Fruit fly (Drosophila melanogaster) whole organism, embryonic: ENCODE measurements around the gene Ir93a.

Source experiments
- CG11560 ChIP-seq: fragments of 200-800 bp; sonication (Bioruptor generic); IDR thresholded peaks from 3 replicates; pipeline ENCODE4 v1.3.6; 2022; ENCODE audit warnings: missing biosample characterization, missing genetic modification characterization
- CG12219 ChIP-seq: fragments of 200-800 bp; sonication (Bioruptor generic); optimal IDR thresholded peaks from 3 replicates; lab custom pipeline; 2018; ENCODE audit warnings: missing biosample characterization, mild to moderate bottlenecking, missing genetic modification characterization
- CG13424 ChIP-seq: fragments of 200-800 bp; sonication (Bioruptor generic); optimal IDR thresholded peaks from 2 replicates; lab custom pipeline; 2019; ENCODE audit warnings: missing biosample characterization, mild to moderate bottlenecking, missing genetic modification characterization, moderate library complexity
- CG14710 ChIP-seq: fragments of 200-800 bp; sonication (Bioruptor generic); optimal IDR thresholded peaks from 3 replicates; lab custom pipeline; 2019; ENCODE audit warnings: missing biosample characterization, mild to moderate bottlenecking, missing genetic modification characterization, moderate library complexity
- CG2889 ChIP-seq: fragments of 200-800 bp; sonication (Bioruptor generic); IDR thresholded peaks from 3 replicates; pipeline ENCODE4 v1.3.6; 2022; ENCODE audit warnings: missing biosample characterization, missing genetic modification characterization
- CG3163 ChIP-seq: fragments of 200-800 bp; sonication (Bioruptor generic); optimal IDR thresholded peaks from 3 replicates; lab custom pipeline; 2016; ENCODE audit warnings: missing biosample characterization, missing genetic modification characterization
- CG34376 ChIP-seq: fragments of 200-800 bp; sonication (Bioruptor generic); optimal IDR thresholded peaks from 2 replicates; lab custom pipeline; 2018; ENCODE audit warnings: missing biosample characterization, mild to moderate bottlenecking, missing genetic modification characterization
- CG3995 ChIP-seq: fragments of 200-800 bp; sonication (Bioruptor generic); optimal IDR thresholded peaks from 3 replicates; lab custom pipeline; 2016; ENCODE audit warnings: missing biosample characterization, missing genetic modification characterization
- CG5953 ChIP-seq: fragments of 200-800 bp; sonication (Bioruptor generic); IDR thresholded peaks from 2 replicates; pipeline ENCODE4 v1.3.6; 2022; ENCODE audit warnings: missing biosample characterization, missing genetic modification characterization
- CG7839 ChIP-seq: fragments of 200-800 bp; sonication (Bioruptor generic); optimal IDR thresholded peaks from 3 replicates; lab custom pipeline; 2018; ENCODE audit warnings: missing biosample characterization, mild to moderate bottlenecking, missing genetic modification characterization, moderate library complexity
- CG8281 ChIP-seq: fragments of 200-800 bp; sonication (Bioruptor generic); optimal IDR thresholded peaks from 2 replicates; lab custom pipeline; 2018; ENCODE audit warnings: missing biosample characterization, mild to moderate bottlenecking, missing genetic modification characterization, moderate library complexity
- CG8944 ChIP-seq: fragments of 200-800 bp; sonication (Bioruptor generic); optimal IDR thresholded peaks from 3 replicates; lab custom pipeline; 2016; ENCODE audit warnings: missing biosample characterization, missing genetic modification characterization
- Camta ChIP-seq: fragments of 200-800 bp; sonication (Bioruptor generic); optimal IDR thresholded peaks from 2 replicates; lab custom pipeline; 2016; ENCODE audit warnings: missing biosample characterization, missing genetic modification characterization
- CrebB ChIP-seq: fragments of 200-800 bp; sonication (Bioruptor generic); optimal IDR thresholded peaks from 3 replicates; lab custom pipeline; 2018; ENCODE audit warnings: missing biosample characterization, mild to moderate bottlenecking, missing genetic modification characterization
- Dad ChIP-seq: fragments of 200-800 bp; sonication (Bioruptor generic); optimal IDR thresholded peaks from 3 replicates; lab custom pipeline; 2016; ENCODE audit warnings: missing biosample characterization, missing genetic modification characterization
- Dek ChIP-seq: fragments of 200-800 bp; sonication (Bioruptor generic); optimal IDR thresholded peaks from 3 replicates; lab custom pipeline; 2019; ENCODE audit warnings: missing biosample characterization, mild to moderate bottlenecking, missing genetic modification characterization, moderate library complexity
- Dp ChIP-seq: fragments of 200-800 bp; sonication (Bioruptor generic); optimal IDR thresholded peaks from 2 replicates; lab custom pipeline; 2018; ENCODE audit warnings: missing biosample characterization, mild to moderate bottlenecking, missing genetic modification characterization, moderate library complexity
- Dref ChIP-seq: fragments of 200-800 bp; sonication (Bioruptor generic); IDR thresholded peaks from 2 replicates; pipeline ENCODE4 v1.3.6; 2022; ENCODE audit warnings: missing biosample characterization, missing genetic modification characterization
- ERR ChIP-seq: fragments of 200-800 bp; sonication (Bioruptor generic); optimal IDR thresholded peaks from 2 replicates; lab custom pipeline; 2016; ENCODE audit warnings: missing biosample characterization, missing genetic modification characterization
- HLHmδ ChIP-seq: fragments of 200-800 bp; sonication (Bioruptor generic); optimal IDR thresholded peaks from 2 replicates; lab custom pipeline; 2018; ENCODE audit warnings: missing biosample characterization, mild to moderate bottlenecking, missing genetic modification characterization, moderate library complexity
- Hand ChIP-seq: fragments of 200-800 bp; sonication (Bioruptor generic); optimal IDR thresholded peaks from 2 replicates; lab custom pipeline; 2017; ENCODE audit warnings: mild to moderate bottlenecking, missing biosample characterization, missing genetic modification reagents, missing genetic modification characterization
- HmgD ChIP-seq: fragments of 200-800 bp; sonication (Bioruptor generic); optimal IDR thresholded peaks from 3 replicates; lab custom pipeline; 2016; ENCODE audit warnings: missing biosample characterization, missing genetic modification characterization
- Hmr ChIP-seq: fragments of 200-800 bp; sonication (Bioruptor generic); optimal IDR thresholded peaks from 3 replicates; lab custom pipeline; 2017; ENCODE audit warnings: mild to moderate bottlenecking, missing biosample characterization, missing genetic modification reagents, missing genetic modification characterization
- Lim3 ChIP-seq: fragments of 200-800 bp; sonication (Bioruptor generic); IDR thresholded peaks from 2 replicates; pipeline ENCODE4 v1.3.6; 2022; ENCODE audit warnings: missing biosample characterization, missing genetic modification characterization
- Meics ChIP-seq: fragments of 200-800 bp; sonication (Bioruptor generic); optimal IDR thresholded peaks from 2 replicates; lab custom pipeline; 2017; ENCODE audit warnings: missing biosample characterization, mild to moderate bottlenecking, missing genetic modification characterization
- NFAT ChIP-seq: fragments of 200-800 bp; sonication (Bioruptor generic); IDR thresholded peaks from 2 replicates; pipeline ENCODE4 v1.3.6; 2022; ENCODE audit warnings: missing biosample characterization, missing genetic modification characterization
- NK7.1 ChIP-seq: fragments of 200-800 bp; sonication (Bioruptor generic); optimal IDR thresholded peaks from 3 replicates; lab custom pipeline; 2016; ENCODE audit warnings: missing biosample characterization, missing genetic modification characterization
- Neu2 ChIP-seq: fragments of 200-800 bp; sonication (Bioruptor generic); optimal IDR thresholded peaks from 3 replicates; lab custom pipeline; 2016; ENCODE audit warnings: missing biosample characterization, missing genetic modification characterization, borderline replicate concordance
- Nf-YA ChIP-seq: fragments of 200-800 bp; sonication (Bioruptor generic); IDR thresholded peaks from 2 replicates; pipeline ENCODE4 v1.3.6; 2022; ENCODE audit warnings: missing biosample characterization, missing genetic modification characterization
- ap ChIP-seq: fragments of 200-800 bp; sonication (Bioruptor generic); IDR thresholded peaks from 2 replicates; pipeline ENCODE4 v1.3.6; 2022; ENCODE audit warnings: missing biosample characterization, missing genetic modification characterization
- caup ChIP-seq: fragments of 200-800 bp; sonication (Bioruptor generic); optimal IDR thresholded peaks from 3 replicates; lab custom pipeline; 2017; ENCODE audit warnings: missing biosample characterization, mild to moderate bottlenecking, missing genetic modification characterization, moderate library complexity; ENCODE audit not compliant: severe bottlenecking
- chif ChIP-seq, 2 experiments: fragments of 200-800 bp; sonication (Bioruptor generic); optimal IDR thresholded peaks; 3 replicates each; lab custom pipeline; 2016; ENCODE audit warnings: missing biosample characterization in 2 of 2, missing genetic modification characterization in 2 of 2
- crc ChIP-seq: fragments of 200-800 bp; sonication (Bioruptor generic); optimal IDR thresholded peaks from 2 replicates; lab custom pipeline; 2016; ENCODE audit warnings: missing biosample characterization, missing genetic modification characterization
- croc ChIP-seq: fragments of 200-800 bp; sonication (Bioruptor generic); conservative IDR thresholded peaks from 3 replicates; pipeline ENCODE4 v1.3.6; 2022; ENCODE audit warnings: missing biosample characterization, missing genetic modification characterization
- crol ChIP-seq: fragments of 200-800 bp; sonication (Bioruptor generic); IDR thresholded peaks from 2 replicates; pipeline ENCODE4 v1.3.6; 2022; ENCODE audit warnings: missing biosample characterization, missing genetic modification characterization
- dimm ChIP-seq: fragments of 200-800 bp; sonication (Bioruptor generic); IDR thresholded peaks from 2 replicates; pipeline ENCODE4 v1.3.6; 2022; ENCODE audit warnings: missing biosample characterization, missing genetic modification characterization
- esg ChIP-seq: fragments of 200-800 bp; sonication (Bioruptor generic); conservative IDR thresholded peaks from 2 replicates; pipeline ENCODE4 v1.3.6; 2022; ENCODE audit warnings: missing biosample characterization, missing genetic modification characterization
- gcm ChIP-seq: fragments of 200-800 bp; sonication (Bioruptor generic); optimal IDR thresholded peaks from 2 replicates; lab custom pipeline; 2019; ENCODE audit warnings: missing biosample characterization, mild to moderate bottlenecking, missing genetic modification characterization, moderate library complexity
- grn ChIP-seq: fragments of 200-800 bp; sonication (Bioruptor generic); optimal IDR thresholded peaks from 3 replicates; lab custom pipeline; 2017; ENCODE audit warnings: missing biosample characterization, missing genetic modification characterization
- gsb-n ChIP-seq: fragments of 200-800 bp; sonication (Bioruptor generic); optimal IDR thresholded peaks from 3 replicates; lab custom pipeline; 2018; ENCODE audit warnings: missing biosample characterization, mild to moderate bottlenecking, missing genetic modification characterization
- gt ChIP-seq: fragments of 200-800 bp; sonication (Bioruptor generic); IDR thresholded peaks from 2 replicates; pipeline ENCODE4 v1.3.6; 2022; ENCODE audit warnings: missing biosample characterization, missing genetic modification characterization
- pan ChIP-seq, 4 experiments: fragments of >200 bp in 3 of 4; fragments of 200-800 bp in 1 of 4; sonication (Bioruptor generic) in 1 of 4; optimal IDR thresholded peaks in 3 of 4; IDR thresholded peaks in 1 of 4; 2 replicates each; pipeline versions ENCODE4 v1.3.6 to Lab custom; 2017 to 2022; ENCODE audit warnings: missing biosample characterization in 2 of 4, missing genetic modification characterization in 2 of 4, mixed read lengths in 1 of 4
- phol ChIP-seq: fragments of 200-800 bp; sonication (Bioruptor generic); optimal IDR thresholded peaks from 3 replicates; lab custom pipeline; 2018; ENCODE audit warnings: missing biosample characterization, mild to moderate bottlenecking, missing genetic modification characterization, moderate library complexity
- ro ChIP-seq: fragments of 200-800 bp; sonication (Bioruptor generic); IDR thresholded peaks from 2 replicates; pipeline ENCODE4 v1.3.6; 2022; ENCODE audit warnings: missing biosample characterization, missing genetic modification characterization
- scrt ChIP-seq: fragments of 200-800 bp; sonication (Bioruptor generic); optimal IDR thresholded peaks from 2 replicates; lab custom pipeline; 2018; ENCODE audit warnings: missing biosample characterization, mild to moderate bottlenecking, missing genetic modification characterization, moderate library complexity
- sd ChIP-seq: fragments of 200-800 bp; sonication (Bioruptor generic); optimal IDR thresholded peaks from 3 replicates; lab custom pipeline; 2018; ENCODE audit warnings: missing biosample characterization, mild to moderate bottlenecking, missing genetic modification characterization, moderate library complexity
- tgo ChIP-seq: fragments of 200-800 bp; sonication (Bioruptor generic); IDR thresholded peaks from 3 replicates; pipeline ENCODE4 v1.3.6; 2022; ENCODE audit warnings: missing biosample characterization, missing genetic modification characterization
- usp ChIP-seq: fragments of >200 bp; optimal IDR thresholded peaks from 2 replicates; lab custom pipeline; 2017; ENCODE audit warnings: missing biosample characterization, missing genetic modification characterization
- wek ChIP-seq: fragments of 200-800 bp; sonication (Bioruptor generic); optimal IDR thresholded peaks from 3 replicates; lab custom pipeline; 2018; ENCODE audit warnings: missing biosample characterization, mild to moderate bottlenecking, missing genetic modification characterization, moderate library complexity

Gene Ir93a

DNA sequence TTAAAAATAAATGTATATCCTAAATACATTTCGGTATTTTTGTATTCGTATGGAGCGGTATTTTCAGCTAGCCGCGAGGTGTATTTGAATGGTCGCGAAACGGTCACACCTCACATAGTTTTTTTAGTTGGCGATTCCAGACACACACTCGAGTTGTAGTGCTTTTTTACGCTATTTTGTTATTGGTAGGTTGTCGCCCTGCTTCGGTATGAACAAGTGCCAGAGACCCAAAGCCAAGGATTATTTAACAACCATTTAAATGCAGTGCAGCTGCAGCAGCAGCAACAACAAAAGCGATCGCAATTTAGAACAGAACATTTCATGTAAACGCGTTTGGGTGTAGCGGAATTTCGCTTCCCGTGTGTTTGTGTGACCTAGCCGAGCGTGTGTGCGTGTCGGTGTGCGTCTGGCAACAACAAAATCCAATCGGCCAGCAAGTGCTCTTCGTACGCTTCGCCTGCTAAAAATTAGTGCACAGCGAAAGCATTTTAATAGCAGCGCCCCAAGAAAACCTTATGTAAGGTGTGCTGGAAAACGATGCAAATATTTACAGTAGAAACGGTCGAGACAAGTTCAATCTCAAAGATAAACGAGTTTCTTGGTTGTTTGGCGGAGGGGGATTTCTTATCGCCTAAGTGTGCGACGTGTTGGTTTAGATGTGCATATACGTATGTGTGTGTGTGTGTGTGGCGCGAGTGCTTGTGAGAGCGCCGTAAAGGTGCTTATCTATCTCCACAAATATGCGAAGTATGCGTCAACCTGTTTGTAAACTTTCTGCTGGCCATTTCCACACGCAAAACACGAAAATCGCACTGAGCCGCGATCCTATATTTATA is 26.8 kb downstream of the Ir93a start, which contains the start of gene Synd (continued):
- TF ChIP-seq CG7839 (tag; lab: Kevin White, UChicago) (no peak), croc (GFP tag; lab: Robert Waterston, UW) (no peak), crol (GFP tag; lab: Robert Waterston, UW) (0 out of 2 replicates have a peak, but pooled peaks have one; percentile 26), gcm (GFP tag; lab: Kevin White, UChicago) (peak; percentile 7), crc (no peak), dimm (GFP tag; lab: Robert Waterston, UW) (no peak), Camta (GFP tag; lab: Kevin White, UChicago) (no peak), CG3995 (GFP tag; lab: Kevin White, UChicago) (peak; percentile 23), CG13424 (tag; lab: Kevin White, UChicago) (no peak), Meics (peak; percentile 49), Dp (GFP tag; lab: Kevin White, UChicago) (peak; percentile 31), ERR (GFP tag; lab: Kevin White, UChicago) (no peak), Hmr (GFP tag; lab: Kevin White, UChicago) (peak; percentile 38), CG3163 (GFP tag; lab: Kevin White, UChicago) (peak; percentile 15), gsb-n (tag; lab: Kevin White, UChicago) (no peak), CG5953 (no peak), esg (GFP tag; lab: Robert Waterston, UW) (no peak), pan (optimal IDR thresholded peaks at IDR 0.05; lab: Kevin White, UChicago) (no peak), pan (GFP tag; optimal IDR thresholded peaks at IDR 0.05 in 1 of 2, IDR thresholded peaks at IDR 0.05 in 1 of 2) (no peak), CG14710 (tag; lab: Kevin White, UChicago) (no peak), CG12219 (GFP tag; lab: Kevin White, UChicago) (no peak), sd (tag; lab: Kevin White, UChicago) (peak; percentile 98), phol (tag; lab: Kevin White, UChicago) (no peak), CG8281 (tag; lab: Kevin White, UChicago) (no peak), NK7.1 (no peak), tgo (GFP tag; lab: Robert Waterston, UW) (no peak), Lim3 (GFP tag; lab: Robert Waterston, UW) (no peak), CG11560 (tag; lab: Robert Waterston, UW) (no peak), ro (GFP tag; lab: Robert Waterston, UW) (no peak), HLHmδ (no peak), chif (GFP tag; optimal IDR thresholded peaks at IDR 0.05; lab: Kevin White, UChicago) (no peak), CG8944 (GFP tag; lab: Kevin White, UChicago) (no peak), Dad (GFP tag; lab: Kevin White, UChicago) (no peak), Dref (GFP tag; lab: Robert Waterston, UW) (no peak), wek (no peak), gt (GFP tag; lab: Robert Waterston, UW) (no peak), CG34376 (peak; percentile 82), grn (GFP tag; lab: Kevin White, UChicago) (peak; percentile 28), CrebB (tag; lab: Kevin White, UChicago) (peak; percentile 31), HmgD (GFP tag; lab: Kevin White, UChicago) (no peak), Nf-YA (GFP tag; lab: Robert Waterston, UW) (no peak), ap (GFP tag; lab: Robert Waterston, UW) (no peak), caup (GFP tag; lab: Kevin White, UChicago) (no peak), NFAT (no peak; the same call in 1 of the 2 replicates), Neu2 (GFP tag; lab: Kevin White, UChicago) (no peak), Dek (tag; lab: Kevin White, UChicago) (no peak), Hand (no peak), scrt (GFP tag; lab: Kevin White, UChicago) (peak; percentile 9), CG2889 (GFP tag; lab: Robert Waterston, UW) (no peak), usp (GFP tag; lab: Kevin White, UChicago) (no peak)
